Fruit fly (Drosophila melanogaster): ENCODE data around the gene Ada.

The Ada gene

dm6 chr3R:9047561-9048465 is 17.2 kb upstream of the Ada start, which contains the start of gene Rel (continued):
- no peak for TF ChIP-seq CG6276 (GFP tag; optimal IDR thresholded peaks at IDR 0.05)
- TF ChIP-seq Sox15 (GFP tag; optimal IDR thresholded peaks at IDR 0.05) = no peak
- no peak for TF ChIP-seq Gug (GFP tag; IDR thresholded peaks at IDR 0.05)
- TF ChIP-seq Blimp-1 (GFP tag; optimal IDR thresholded peaks at IDR 0.05) = peak; percentile 72
- no peak for TF ChIP-seq CG15336 (GFP tag; IDR thresholded peaks at IDR 0.05)
- no peak for TF ChIP-seq CG6163 (GFP tag; IDR thresholded peaks at IDR 0.05)
- peak; percentile 71 for TF ChIP-seq CG10631 (GFP tag; optimal IDR thresholded peaks at IDR 0.05)
- peak; percentile 72 for TF ChIP-seq CG32006 (GFP tag; optimal IDR thresholded peaks at IDR 0.05)
- TF ChIP-seq CG1621 (tag; optimal IDR thresholded peaks at IDR 0.05) = peak; percentile 67
- TF ChIP-seq eg (GFP tag; IDR thresholded peaks at IDR 0.05) = no peak

- peak; percentile 8 for TF ChIP-seq CG6854 (GFP tag; optimal IDR thresholded peaks at IDR 0.05)
- peak; percentile 53 for TF ChIP-seq fkh (GFP tag; optimal IDR thresholded peaks at IDR 0.05)
- TF ChIP-seq Eip75B (GFP tag; optimal IDR thresholded peaks at IDR 0.05) = no peak
- peak; percentile 14 for TF ChIP-seq CG6808 (GFP tag; optimal IDR thresholded peaks at IDR 0.05)
- TF ChIP-seq CG1621 (tag; optimal IDR thresholded peaks at IDR 0.05) = peak; percentile 59
- TF ChIP-seq svp (GFP tag) = peak; percentile 72
- TF ChIP-seq vri (GFP tag; optimal IDR thresholded peaks at IDR 0.05) = peak; percentile 75
- TF ChIP-seq CG10669 (GFP tag; optimal IDR thresholded peaks at IDR 0.05) = peak; percentile 21
- TF ChIP-seq Hr39 (GFP tag; optimal IDR thresholded peaks at IDR 0.05) = no peak
- TF ChIP-seq Eip78C (GFP tag) = peak; percentile 50
Measured at dm6 chr3R:9048466-9049072, 16.4 kb upstream of the Ada start, which contains the start of gene Mst85C. TSS of gene Mst85C (plus strand) at chr3R:9048645.

- TF ChIP-seq Hr39 (GFP tag; optimal IDR thresholded peaks at IDR 0.05) (peak; percentile 1), CG8319 (GFP tag; optimal IDR thresholded peaks at IDR 0.05) (no peak), pdm3 (GFP tag; optimal IDR thresholded peaks at IDR 0.05) (peak; percentile 30), CG6276 (GFP tag; optimal IDR thresholded peaks at IDR 0.05) (no peak), cyc (GFP tag; optimal IDR thresholded peaks at IDR 0.05) (no peak), svp (GFP tag) (peak; percentile 85), CG4318 (GFP tag; optimal IDR thresholded peaks at IDR 0.05) (no peak), Sox102F (GFP tag; optimal IDR thresholded peaks at IDR 0.05) (no peak), salr (GFP tag; optimal IDR thresholded peaks at IDR 0.05) (no peak), ss (GFP tag; optimal IDR thresholded peaks at IDR 0.05) (no peak), CG1621 (tag; optimal IDR thresholded peaks at IDR 0.05) (no peak), CG10631 (GFP tag; optimal IDR thresholded peaks at IDR 0.05) (peak; percentile 7), CG6808 (GFP tag; optimal IDR thresholded peaks at IDR 0.05) (no peak), Eip93F (GFP tag; optimal IDR thresholded peaks at IDR 0.05) (no peak), CG32006 (GFP tag; optimal IDR thresholded peaks at IDR 0.05) (no peak), CG3919 (GFP tag; optimal IDR thresholded peaks at IDR 0.05) (no peak), Hr4 (GFP tag; optimal IDR thresholded peaks at IDR 0.05) (no peak), CG11762 (GFP tag; optimal IDR thresholded peaks at IDR 0.05; ENCODE audit: insufficient read depth) (no peak), dsx (GFP tag; optimal IDR thresholded peaks at IDR 0.05; ENCODE audit: poor library complexity, severe bottlenecking) (peak; percentile 36), esn (GFP tag; optimal IDR thresholded peaks at IDR 0.05) (peak; percentile 7), CG11902 (GFP tag; optimal IDR thresholded peaks at IDR 0.05) (no peak), Sox15 (GFP tag; optimal IDR thresholded peaks at IDR 0.05) (no peak), Met (GFP tag; optimal IDR thresholded peaks at IDR 0.05) (no peak), Hr38 (GFP tag; optimal IDR thresholded peaks at IDR 0.05) (no peak), fd85E (GFP tag; optimal IDR thresholded peaks at IDR 0.05) (no peak), achi (GFP tag; optimal IDR thresholded peaks at IDR 0.05) (no peak), CG10669 (GFP tag; optimal IDR thresholded peaks at IDR 0.05) (no peak), Eip78C (GFP tag) (peak; percentile 71)
Measured at dm6 chr3R:9049091-9049981, 15.6 kb upstream of the Ada start.
